Fruit fly (Drosophila melanogaster) whole organism, embryonic: ENCODE measurements around the gene CG7766.

Source experiments
- CG1024 ChIP-seq: fragments of 200-800 bp; sonication (Bioruptor generic); IDR thresholded peaks from 2 replicates; pipeline ENCODE4 v1.3.6; 2022; ENCODE audit warnings: missing biosample characterization, missing genetic modification characterization
- CG10462 ChIP-seq: fragments of 200-800 bp; sonication (Bioruptor generic); optimal IDR thresholded peaks from 2 replicates; lab custom pipeline; 2016; ENCODE audit warnings: missing biosample characterization, missing genetic modification characterization
- CG12659 ChIP-seq: fragments of 200-800 bp; sonication (Bioruptor generic); optimal IDR thresholded peaks from 3 replicates; lab custom pipeline; 2017; ENCODE audit warnings: mild to moderate bottlenecking, missing biosample characterization, missing genetic modification reagents, missing genetic modification characterization
- CG13123 ChIP-seq: fragments of 200-800 bp; sonication (Bioruptor generic); optimal IDR thresholded peaks from 2 replicates; lab custom pipeline; 2016; ENCODE audit warnings: missing biosample characterization, missing genetic modification characterization
- CG13296 ChIP-seq: fragments of 200-800 bp; sonication (Bioruptor generic); optimal IDR thresholded peaks from 3 replicates; lab custom pipeline; 2018; ENCODE audit warnings: missing biosample characterization, mild to moderate bottlenecking, missing genetic modification characterization
- CG13624 ChIP-seq: fragments of 200-800 bp; sonication (Bioruptor generic); optimal IDR thresholded peaks from 2 replicates; lab custom pipeline; 2016; ENCODE audit warnings: missing biosample characterization, missing genetic modification characterization
- CG15514 ChIP-seq: fragments of 200-800 bp; sonication (Bioruptor generic); optimal IDR thresholded peaks from 3 replicates; lab custom pipeline; 2017; ENCODE audit warnings: missing biosample characterization, missing genetic modification characterization, mild to moderate bottlenecking, moderate library complexity, missing genetic modification reagents
- CG15696 ChIP-seq: fragments of 200-800 bp; sonication (Bioruptor generic); optimal IDR thresholded peaks from 2 replicates; lab custom pipeline; 2019; ENCODE audit warnings: missing biosample characterization, mild to moderate bottlenecking, missing genetic modification characterization, moderate library complexity
- CG17328 ChIP-seq: fragments of 200-800 bp; sonication (Bioruptor generic); IDR thresholded peaks from 2 replicates; pipeline ENCODE4 v1.3.6; 2022; ENCODE audit warnings: missing biosample characterization, missing genetic modification characterization
- CG17802 ChIP-seq: fragments of 200-800 bp; sonication (Bioruptor generic); optimal IDR thresholded peaks from 2 replicates; lab custom pipeline; 2018; ENCODE audit warnings: missing biosample characterization, mild to moderate bottlenecking, missing genetic modification characterization, moderate library complexity
- CG2202 ChIP-seq: fragments of 200-800 bp; sonication (Bioruptor generic); optimal IDR thresholded peaks from 2 replicates; lab custom pipeline; 2018; ENCODE audit warnings: missing biosample characterization, mild to moderate bottlenecking, missing genetic modification characterization
- CG4404 ChIP-seq: fragments of 200-800 bp; sonication (Bioruptor generic); IDR thresholded peaks from 2 replicates; pipeline ENCODE4 v1.3.6; 2022; ENCODE audit warnings: missing biosample characterization, missing genetic modification characterization
- CG7987 ChIP-seq: fragments of 200-800 bp; sonication (Bioruptor generic); optimal IDR thresholded peaks from 2 replicates; lab custom pipeline; 2018; ENCODE audit warnings: missing biosample characterization, mild to moderate bottlenecking, missing genetic modification characterization, moderate library complexity
- CG8359 ChIP-seq: fragments of 200-800 bp; sonication (Bioruptor generic); optimal IDR thresholded peaks from 2 replicates; lab custom pipeline; 2017; ENCODE audit warnings: missing biosample characterization, mild to moderate bottlenecking, missing genetic modification characterization, borderline replicate concordance
- CG8478 ChIP-seq: fragments of >200 bp; optimal IDR thresholded peaks from 2 replicates; lab custom pipeline; 2018
- CG9215 ChIP-seq: fragments of 200-800 bp; sonication (Bioruptor generic); IDR thresholded peaks from 2 replicates; pipeline ENCODE4 v1.3.6; 2022; ENCODE audit warnings: missing biosample characterization, missing genetic modification characterization
- Camta ChIP-seq: fragments of 200-800 bp; sonication (Bioruptor generic); optimal IDR thresholded peaks from 2 replicates; lab custom pipeline; 2016; ENCODE audit warnings: missing biosample characterization, missing genetic modification characterization
- Eip74EF ChIP-seq, 2 experiments: fragments of 200-800 bp in 1 of 2; fragments of >200 bp in 1 of 2; sonication (Bioruptor generic) in 1 of 2; optimal IDR thresholded peaks; 2 replicates each; lab custom pipeline; 2017 to 2019; ENCODE audit warnings: missing biosample characterization in 2 of 2, missing genetic modification characterization in 2 of 2, mild to moderate bottlenecking in 1 of 2, moderate library complexity in 1 of 2
- Jarid2 ChIP-seq: fragments of 200-800 bp; sonication (Bioruptor generic); optimal IDR thresholded peaks from 3 replicates; lab custom pipeline; 2017; ENCODE audit warnings: mild to moderate bottlenecking, missing biosample characterization, missing genetic modification reagents, missing genetic modification characterization
- Lim3 ChIP-seq: fragments of 200-800 bp; sonication (Bioruptor generic); IDR thresholded peaks from 2 replicates; pipeline ENCODE4 v1.3.6; 2022; ENCODE audit warnings: missing biosample characterization, missing genetic modification characterization
- Mad ChIP-seq: fragments of 200-800 bp; sonication (Bioruptor generic); optimal IDR thresholded peaks from 2 replicates; lab custom pipeline; 2016; ENCODE audit warnings: missing biosample characterization, missing genetic modification characterization
- Meics ChIP-seq: fragments of 200-800 bp; sonication (Bioruptor generic); optimal IDR thresholded peaks from 2 replicates; lab custom pipeline; 2017; ENCODE audit warnings: missing biosample characterization, mild to moderate bottlenecking, missing genetic modification characterization
- NC2α ChIP-seq: fragments of 200-800 bp; sonication (Bioruptor generic); optimal IDR thresholded peaks from 2 replicates; lab custom pipeline; 2016; ENCODE audit warnings: missing biosample characterization, missing genetic modification characterization
- Optix ChIP-seq: fragments of 200-800 bp; sonication (Bioruptor generic); IDR thresholded peaks from 3 replicates; pipeline ENCODE4 v1.3.6; 2022; ENCODE audit warnings: missing biosample characterization, missing genetic modification characterization
- Scr ChIP-seq: fragments of 200-800 bp; sonication (Bioruptor generic); IDR thresholded peaks from 2 replicates; pipeline ENCODE4 v1.3.6; 2022; ENCODE audit warnings: missing biosample characterization, missing genetic modification characterization; ENCODE audit not compliant: partially characterized antibody
- ap ChIP-seq: fragments of 200-800 bp; sonication (Bioruptor generic); IDR thresholded peaks from 2 replicates; pipeline ENCODE4 v1.3.6; 2022; ENCODE audit warnings: missing biosample characterization, missing genetic modification characterization
- ci ChIP-seq: fragments of 200-800 bp; sonication (Bioruptor generic); IDR thresholded peaks from 3 replicates; pipeline ENCODE4 v1.3.6; 2022; ENCODE audit warnings: missing biosample characterization, missing genetic modification characterization
- crol ChIP-seq: fragments of 200-800 bp; sonication (Bioruptor generic); IDR thresholded peaks from 2 replicates; pipeline ENCODE4 v1.3.6; 2022; ENCODE audit warnings: missing biosample characterization, missing genetic modification characterization
- ftz-f1 ChIP-seq: fragments of 200-800 bp; sonication (Bioruptor generic); optimal IDR thresholded peaks from 2 replicates; lab custom pipeline; 2016; ENCODE audit warnings: missing biosample characterization, missing genetic modification characterization
- jing ChIP-seq: fragments of 200-800 bp; sonication (Bioruptor generic); optimal IDR thresholded peaks from 2 replicates; lab custom pipeline; 2018; ENCODE audit warnings: missing biosample characterization, mild to moderate bottlenecking, missing genetic modification characterization
- ken ChIP-seq: fragments of 200-800 bp; sonication (Bioruptor generic); IDR thresholded peaks from 3 replicates; pipeline ENCODE4 v1.3.6; 2022; ENCODE audit warnings: missing biosample characterization, missing genetic modification characterization
- lab ChIP-seq: fragments of 200-800 bp; sonication (Bioruptor generic); optimal IDR thresholded peaks from 3 replicates; lab custom pipeline; 2017; ENCODE audit warnings: missing biosample characterization, missing genetic modification characterization, mild to moderate bottlenecking, moderate library complexity, missing genetic modification reagents
- lov ChIP-seq, 2 experiments: fragments of 200-800 bp in 1 of 2; fragments of >200 bp in 1 of 2; sonication (Bioruptor generic) in 1 of 2; IDR thresholded peaks in 1 of 2; optimal IDR thresholded peaks in 1 of 2; 2 replicates in 1 of 2; 3 replicates in 1 of 2; pipeline versions ENCODE4 v1.3.6 to Lab custom; 2017 to 2022; ENCODE audit warnings: missing biosample characterization in 1 of 2, missing genetic modification characterization in 1 of 2
- oc ChIP-seq: fragments of 200-800 bp; sonication (Bioruptor generic); optimal IDR thresholded peaks from 2 replicates; lab custom pipeline; 2018; ENCODE audit warnings: missing biosample characterization, mild to moderate bottlenecking, missing genetic modification characterization, moderate library complexity
- pzg ChIP-seq: fragments of 200-800 bp; sonication (Bioruptor generic); optimal IDR thresholded peaks from 3 replicates; lab custom pipeline; 2018; ENCODE audit warnings: missing biosample characterization, mild to moderate bottlenecking, missing genetic modification characterization, moderate library complexity
- sima ChIP-seq: fragments of 200-800 bp; sonication (Bioruptor generic); optimal IDR thresholded peaks from 2 replicates; lab custom pipeline; 2016; ENCODE audit warnings: missing biosample characterization, missing genetic modification characterization
- slou ChIP-seq: fragments of 200-800 bp; sonication (Bioruptor generic); optimal IDR thresholded peaks from 3 replicates; lab custom pipeline; 2016; ENCODE audit warnings: missing biosample characterization, missing genetic modification characterization
- sob ChIP-seq: fragments of 200-800 bp; sonication (Bioruptor generic); IDR thresholded peaks from 2 replicates; pipeline ENCODE4 v1.3.6; 2022; ENCODE audit warnings: missing biosample characterization, missing genetic modification characterization
- stc ChIP-seq: fragments of 200-800 bp; sonication (Bioruptor generic); IDR thresholded peaks from 2 replicates; pipeline ENCODE4 v1.3.6; 2022; ENCODE audit warnings: missing biosample characterization, missing genetic modification characterization
- sug ChIP-seq: fragments of 200-800 bp; optimal IDR thresholded peaks from 2 replicates; lab custom pipeline; 2019; ENCODE audit warnings: missing biosample characterization, mild to moderate bottlenecking, missing genetic modification characterization, moderate library complexity
- tgo ChIP-seq: fragments of 200-800 bp; sonication (Bioruptor generic); IDR thresholded peaks from 3 replicates; pipeline ENCODE4 v1.3.6; 2022; ENCODE audit warnings: missing biosample characterization, missing genetic modification characterization
- wek ChIP-seq: fragments of 200-800 bp; sonication (Bioruptor generic); optimal IDR thresholded peaks from 3 replicates; lab custom pipeline; 2018; ENCODE audit warnings: missing biosample characterization, mild to moderate bottlenecking, missing genetic modification characterization, moderate library complexity

The CG7766 gene

DNA sequence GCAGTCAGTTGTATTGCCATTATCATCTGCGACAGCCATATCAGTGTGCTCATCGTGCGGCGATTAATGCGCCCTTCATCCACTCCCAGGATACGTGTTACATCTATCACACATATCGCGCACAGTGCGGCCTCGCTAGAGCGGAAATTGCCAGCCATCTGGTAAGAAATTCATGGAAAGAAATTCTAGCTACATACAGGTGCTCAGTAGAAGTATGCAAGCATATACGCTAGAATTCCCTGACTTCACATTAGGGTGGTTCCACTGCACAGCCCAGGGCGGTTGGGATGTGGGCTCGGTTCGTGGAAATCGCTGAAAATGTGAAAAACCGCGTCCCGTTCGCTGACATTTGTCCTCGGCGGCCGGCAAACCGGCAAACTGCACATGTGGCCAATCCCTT, 37.7 kb upstream of the CG7766 start (continued):
- TF ChIP-seq jing (GFP tag; lab: Kevin White, UChicago), result peak; percentile 43
- peak; percentile 85 for TF ChIP-seq CG4404 (GFP tag; lab: Robert Waterston, UW)
- peak; percentile 69 for TF ChIP-seq Meics
- TF ChIP-seq Scr (GFP tag; lab: Robert Waterston, UW), result no peak
- no peak for TF ChIP-seq Eip74EF (GFP tag; optimal IDR thresholded peaks at IDR 0.05; lab: Kevin White, UChicago)
- TF ChIP-seq CG9215 (GFP tag; lab: Robert Waterston, UW), result peak; percentile 75
- TF ChIP-seq Lim3 (GFP tag; lab: Robert Waterston, UW), result peak; percentile 32; the same call in 1 of the 2 replicates
- TF ChIP-seq lov (optimal IDR thresholded peaks at IDR 0.05; lab: Kevin White, UChicago), result no peak
- peak; percentile 87 for TF ChIP-seq lov (GFP tag; IDR thresholded peaks at IDR 0.05; lab: Robert Waterston, UW)
- TF ChIP-seq Jarid2, result no peak
- peak; percentile 80 for TF ChIP-seq tgo (GFP tag; lab: Robert Waterston, UW)
- TF ChIP-seq sug, result peak; percentile 21
- TF ChIP-seq CG1024 (GFP tag; lab: Robert Waterston, UW), result peak; percentile 50; the same call in 1 of the 2 replicates
- TF ChIP-seq crol (GFP tag; lab: Robert Waterston, UW), result peak; percentile 18; the same call in 1 of the 2 replicates
- TF ChIP-seq CG12659 (GFP tag; lab: Kevin White, UChicago), result peak; percentile 58
- TF ChIP-seq NC2α, result peak; percentile 40
- peak; percentile 77 for TF ChIP-seq stc (GFP tag; lab: Robert Waterston, UW)
- TF ChIP-seq CG8478 (lab: Kevin White, UChicago), result no peak
- peak; percentile 55 for TF ChIP-seq CG8359 (GFP tag; lab: Kevin White, UChicago)
- peak; percentile 80 for TF ChIP-seq wek
- TF ChIP-seq ken (GFP tag; lab: Robert Waterston, UW), result peak; percentile 84
- no peak for TF ChIP-seq CG15514 (GFP tag; lab: Kevin White, UChicago)
- TF ChIP-seq CG17328 (GFP tag; lab: Robert Waterston, UW), result peak; percentile 85
- TF ChIP-seq CG17802 (tag; lab: Kevin White, UChicago), result peak; percentile 43
- peak; percentile 85 for TF ChIP-seq sob
- TF ChIP-seq pzg (GFP tag; lab: Kevin White, UChicago), result peak; percentile 10
- peak; percentile 92 for TF ChIP-seq ci (GFP tag; lab: Robert Waterston, UW)
- peak; percentile 37 for TF ChIP-seq CG10462 (GFP tag; lab: Kevin White, UChicago)
- TF ChIP-seq slou (GFP tag; lab: Kevin White, UChicago), result no peak
- TF ChIP-seq oc, result peak; percentile 61
- peak; percentile 74 for TF ChIP-seq ap (GFP tag; lab: Robert Waterston, UW)
- TF ChIP-seq CG15696 (tag; lab: Kevin White, UChicago), result peak; percentile 82
- peak; percentile 23 for TF ChIP-seq CG13123
- TF ChIP-seq Camta, result peak; percentile 50
- TF ChIP-seq ftz-f1 (GFP tag; lab: Kevin White, UChicago), result no peak
- TF ChIP-seq Optix (GFP tag; lab: Robert Waterston, UW), result peak; percentile 87
- no peak for TF ChIP-seq CG7987 (GFP tag; lab: Kevin White, UChicago)
- TF ChIP-seq CG13296 (GFP tag; lab: Kevin White, UChicago), result peak; percentile 50
- TF ChIP-seq sima (GFP tag; lab: Kevin White, UChicago), result no peak
- peak; percentile 38 for TF ChIP-seq CG2202 (tag; lab: Kevin White, UChicago)
- peak; percentile 64 for TF ChIP-seq CG13624 (GFP tag; lab: Kevin White, UChicago)
- no peak for TF ChIP-seq lab (GFP tag; lab: Kevin White, UChicago)
- peak; percentile 67 for TF ChIP-seq Mad
